Fruit fly (Drosophila melanogaster) whole organism, wandering third instar larva: ENCODE results near the gene CG32488.

Experiments
- Rel ChIP-seq, 2 experiments: fragments of 200-800 bp; sonication (Bioruptor generic) in 1 of 2; optimal IDR thresholded peaks; 2 replicates in 1 of 2; 3 replicates in 1 of 2; lab custom pipeline; 2016 to 2019; ENCODE audit warnings: mild to moderate bottlenecking in 2 of 2, missing biosample characterization in 2 of 2, missing genetic modification characterization in 2 of 2, moderate library complexity in 1 of 2
- pan ChIP-seq: fragments of >200 bp; optimal IDR thresholded peaks from 2 replicates; lab custom pipeline; 2017
- rgr ChIP-seq: fragments of 200-800 bp; sonication (Bioruptor generic); optimal IDR thresholded peaks from 3 replicates; lab custom pipeline; 2016; ENCODE audit warnings: missing biosample characterization, mild to moderate bottlenecking, missing genetic modification characterization
- sv ChIP-seq: fragments of 200-800 bp; sonication (Bioruptor generic); optimal IDR thresholded peaks from 3 replicates; lab custom pipeline; 2016; ENCODE audit warnings: missing biosample characterization, missing genetic modification characterization
- usp ChIP-seq: fragments of >200 bp; optimal IDR thresholded peaks from 2 replicates; lab custom pipeline; 2017; ENCODE audit warnings: missing biosample characterization, missing genetic modification characterization

- TF ChIP-seq pan (lab: Kevin White, UChicago), result no peak
- no peak for TF ChIP-seq Rel (GFP tag; optimal IDR thresholded peaks at IDR 0.05; lab: Kevin White, UChicago)
- TF ChIP-seq Rel (tag; optimal IDR thresholded peaks at IDR 0.05; lab: Kevin White, UChicago), result no peak
- no peak for TF ChIP-seq sv (GFP tag; lab: Kevin White, UChicago)
- TF ChIP-seq usp, result no peak
- peak; percentile 8 for TF ChIP-seq rgr
Measured at dm6 chr3L:2980856-2981255, 35.0 kb downstream of the CG32488 start, which contains the start of gene CPT2.
